Worm (Caenorhabditis elegans) whole organism, early embryonic: ENCODE data around the gene hrpa-2.

Experiments used
- B0310.2 ChIP-seq: sonication (generic microtip); optimal IDR thresholded peaks from 2 replicates; lab custom pipeline; 2016; ENCODE audit warnings: mild to moderate bottlenecking, missing genetic modification characterization, missing compliant biosample characterization
- F13C5.2 ChIP-seq: sonication (generic microtip); optimal IDR thresholded peaks from 2 replicates; lab custom pipeline; 2017; ENCODE audit warnings: mild to moderate bottlenecking, missing genetic modification characterization, inconsistent platforms, missing compliant biosample characterization
- aly-1 ChIP-seq: sonication (generic microtip); optimal IDR thresholded peaks from 2 replicates; lab custom pipeline; 2016; ENCODE audit warnings: missing genetic modification characterization, missing compliant biosample characterization
- ama-1 ChIP-seq: fragments of 150-350 bp; optimal IDR thresholded peaks from 2 replicates; lab custom pipeline; 2014
- ceh-13 ChIP-seq: fragments of 200-800 bp; sonication (Bioruptor generic); optimal IDR thresholded peaks from 2 replicates; lab custom pipeline; 2018; ENCODE audit warnings: mild to moderate bottlenecking, missing genetic modification characterization, missing compliant biosample characterization
- ets-7 ChIP-seq: sonication (generic microtip); optimal IDR thresholded peaks from 2 replicates; lab custom pipeline; 2016; ENCODE audit warnings: missing genotype, missing genetic modification characterization, missing compliant biosample characterization
- flt-1 ChIP-seq: fragments of 200-800 bp; sonication (Bioruptor generic); IDR thresholded peaks from 2 replicates; pipeline ENCODE4 v1.3.6; 2022; ENCODE audit warnings: missing genetic modification characterization, missing compliant biosample characterization
- hmbx-1 ChIP-seq: sonication (generic microtip); optimal IDR thresholded peaks from 2 replicates; lab custom pipeline; 2016; ENCODE audit warnings: mild to moderate bottlenecking, missing genetic modification characterization, missing compliant biosample characterization
- hmg-4 ChIP-seq: fragments of 200-800 bp; sonication (Bioruptor generic); optimal IDR thresholded peaks from 2 replicates; lab custom pipeline; 2018; ENCODE audit warnings: mild to moderate bottlenecking, missing genetic modification characterization, missing compliant biosample characterization
- hnd-1 ChIP-seq: sonication (generic microtip); optimal IDR thresholded peaks from 2 replicates; lab custom pipeline; 2016; ENCODE audit warnings: missing genetic modification characterization, missing compliant biosample characterization
- scrt-1 ChIP-seq: fragments of 200-800 bp; sonication (Bioruptor generic); IDR thresholded peaks from 2 replicates; pipeline ENCODE4 v1.3.6; 2022; ENCODE audit warnings: missing genetic modification characterization, missing compliant biosample characterization
- tbx-11 ChIP-seq: fragments of 200-800 bp; sonication (Bioruptor generic); IDR thresholded peaks from 2 replicates; pipeline ENCODE4 v1.3.6; 2022; ENCODE audit warnings: missing genetic modification characterization, missing compliant biosample characterization
- tbx-37 ChIP-seq: fragments of 200-800 bp; sonication (Bioruptor generic); conservative IDR thresholded peaks from 2 replicates; pipeline ENCODE4 v1.3.6; 2022; ENCODE audit warnings: missing genetic modification reagents, missing genetic modification characterization, missing compliant biosample characterization

DNA sequence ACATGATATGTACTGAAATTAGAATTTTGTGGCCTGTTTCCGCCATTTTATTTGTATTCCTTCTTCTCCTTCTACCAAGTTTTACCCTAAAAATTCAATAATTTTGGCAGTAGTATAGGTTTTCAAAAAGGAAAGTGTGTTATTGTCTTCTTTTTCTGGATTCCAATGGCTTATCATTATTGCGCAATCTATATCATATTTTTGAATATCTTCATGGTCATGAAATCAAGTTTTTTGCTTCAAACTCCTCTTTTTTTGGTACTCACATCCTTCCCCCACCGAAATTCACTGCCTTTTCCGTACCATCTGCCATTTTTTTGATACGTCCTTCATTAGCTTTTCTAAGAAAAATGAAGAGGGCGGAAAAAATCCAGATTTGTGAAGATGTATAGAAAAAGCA is 32.6 kb downstream of the hrpa-2 start:
- TF ChIP-seq ama-1 (lab: Kevin White, UChicago) (no peak), hnd-1 (tag; lab: Kevin White, UChicago) (no peak), hmbx-1 (tag; lab: Kevin White, UChicago) (no peak), B0310.2 (tag; lab: Kevin White, UChicago) (no peak), hmg-4 (no peak), ets-7 (tag; lab: Kevin White, UChicago) (no peak), flt-1 (GFP tag; lab: Robert Waterston, UW) (no peak), aly-1 (no peak), scrt-1 (GFP tag; lab: Robert Waterston, UW) (no peak), tbx-37 (GFP tag; lab: Robert Waterston, UW) (no peak), tbx-11 (no peak), ceh-13 (GFP tag; lab: Kevin White, UChicago) (no peak), F13C5.2 (tag; lab: Kevin White, UChicago) (no peak)
